Fruit fly (Drosophila melanogaster): ENCODE data around the gene RnpS1.

RnpS1 gene

DNA sequence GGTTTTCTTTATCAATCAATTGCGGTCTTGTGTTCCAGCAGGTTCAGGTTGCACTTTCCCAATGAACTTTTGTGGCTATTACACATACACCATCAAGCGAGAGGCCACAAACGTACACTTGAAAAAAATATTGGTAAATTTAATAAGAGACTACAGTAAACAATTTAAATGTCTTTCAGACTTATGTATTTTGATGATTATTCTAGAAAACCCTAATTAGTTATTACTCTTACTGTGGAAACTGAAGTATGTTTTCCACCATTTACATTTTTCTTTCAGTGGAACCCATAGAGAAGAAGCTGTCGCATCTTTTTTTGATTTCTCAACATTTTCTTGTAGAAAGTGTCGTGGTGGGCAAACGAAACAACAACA lies 17.7 kb upstream of the RnpS1 start (continued):
- TF ChIP-seq br (optimal IDR thresholded peaks at IDR 0.05) (no peak), sisA (GFP tag; IDR thresholded peaks at IDR 0.05) (peak; percentile 92), hb (GFP tag; IDR thresholded peaks at IDR 0.05; ENCODE audit: partially characterized antibody) (no peak), pan (optimal IDR thresholded peaks at IDR 0.05) (no peak), pan (GFP tag; optimal IDR thresholded peaks at IDR 0.05 in 1 of 2, IDR thresholded peaks at IDR 0.05 in 1 of 2) (peak in 1 of 2 experiments; percentile 93), dysf (GFP tag; IDR thresholded peaks at IDR 0.05) (peak; percentile 91), tap (tag; optimal IDR thresholded peaks at IDR 0.05) (peak; percentile 94), CG3163 (GFP tag; optimal IDR thresholded peaks at IDR 0.05) (peak; percentile 57), CG31388 (GFP tag; optimal IDR thresholded peaks at IDR 0.05) (peak; percentile 86), CG2129 (GFP tag; IDR thresholded peaks at IDR 0.05; ENCODE audit: partially characterized antibody) (no peak), sr (GFP tag; IDR thresholded peaks at IDR 0.05) (peak; percentile 54; the same call in 2 of the 3 replicates), nmo (GFP tag; optimal IDR thresholded peaks at IDR 0.05) (peak; percentile 96), Ssrp (tag; optimal IDR thresholded peaks at IDR 0.05) (peak; percentile 95), vvl (GFP tag; IDR thresholded peaks at IDR 0.05) (peak; percentile 97), CG3407 (GFP tag; optimal IDR thresholded peaks at IDR 0.05) (peak; percentile 89), ssp (GFP tag; IDR thresholded peaks at IDR 0.05) (peak; percentile 82), ci (GFP tag; IDR thresholded peaks at IDR 0.05) (peak; percentile 98), CG12942 (GFP tag; optimal IDR thresholded peaks at IDR 0.05) (peak; percentile 90), tx (GFP tag; optimal IDR thresholded peaks at IDR 0.05) (peak; percentile 91), C15 (GFP tag; IDR thresholded peaks at IDR 0.05) (peak; percentile 83; the same call in 2 of the 3 replicates), Lim3 (GFP tag; IDR thresholded peaks at IDR 0.05) (no peak), Usf (GFP tag; optimal IDR thresholded peaks at IDR 0.05) (peak; percentile 52), Doc2 (GFP tag; IDR thresholded peaks at IDR 0.05) (peak; percentile 31; the same call in 1 of the 2 replicates), CG12071 (GFP tag; optimal IDR thresholded peaks at IDR 0.05) (peak; percentile 87), nerfin-1 (tag; optimal IDR thresholded peaks at IDR 0.05) (peak; percentile 91), bigmax (GFP tag; optimal IDR thresholded peaks at IDR 0.05) (no peak), unc-4 (GFP tag; IDR thresholded peaks at IDR 0.05; ENCODE audit: partially characterized antibody) (no peak), CG7745 (tag; optimal IDR thresholded peaks at IDR 0.05) (no peak), Dek (tag; optimal IDR thresholded peaks at IDR 0.05) (peak; percentile 90), CG17612 (GFP tag; IDR thresholded peaks at IDR 0.05) (peak; percentile 75), Ada2b (GFP tag; IDR thresholded peaks at IDR 0.05) (peak; percentile 92), H15 (GFP tag; IDR thresholded peaks at IDR 0.05) (peak; percentile 90), CG1024 (GFP tag; IDR thresholded peaks at IDR 0.05) (peak; percentile 92), Aef1 (GFP tag; IDR thresholded peaks at IDR 0.05) (peak; percentile 83), Sox102F (GFP tag; optimal IDR thresholded peaks at IDR 0.05) (peak; percentile 99), her (GFP tag; optimal IDR thresholded peaks at IDR 0.05) (peak; percentile 84), CHES-1-like (GFP tag; optimal IDR thresholded peaks at IDR 0.05) (peak; percentile 90), ase (GFP tag; IDR thresholded peaks at IDR 0.05) (peak; percentile 93), E2f1 (GFP tag; IDR thresholded peaks at IDR 0.05) (peak; percentile 91), CG1602 (GFP tag; optimal IDR thresholded peaks at IDR 0.05) (peak; percentile 91), gfzf (GFP tag; optimal IDR thresholded peaks at IDR 0.05) (peak; percentile 3), MBD-R2 (GFP tag; IDR thresholded peaks at IDR 0.05) (peak; percentile 62; the same call in 1 of the 2 replicates), CG17186 (GFP tag; optimal IDR thresholded peaks at IDR 0.05) (peak; percentile 73), CG42726 (GFP tag; IDR thresholded peaks at IDR 0.05; ENCODE audit: partially characterized antibody) (no peak), Mes4 (GFP tag; optimal IDR thresholded peaks at IDR 0.05) (peak; percentile 91), CG31224 (GFP tag; IDR thresholded peaks at IDR 0.05) (peak; percentile 74), dan (GFP tag; IDR thresholded peaks at IDR 0.05) (no peak), Bdp1 (GFP tag; optimal IDR thresholded peaks at IDR 0.05) (peak; percentile 77), jigr1 (GFP tag; IDR thresholded peaks at IDR 0.05) (peak; percentile 81), tgo (GFP tag; IDR thresholded peaks at IDR 0.05) (peak; percentile 91), CG7928 (GFP tag; optimal IDR thresholded peaks at IDR 0.05) (peak; percentile 33), CG32772 (GFP tag; IDR thresholded peaks at IDR 0.05) (peak; percentile 93), nau (GFP tag; optimal IDR thresholded peaks at IDR 0.05) (peak; percentile 82)
